Worm (Caenorhabditis elegans) whole organism, late embryonic: ENCODE measurements around the gene dgk-5.

Experiments
- C38D4.7 ChIP-seq: fragments of 200-800 bp; sonication (Bioruptor generic); optimal IDR thresholded peaks from 2 replicates; lab custom pipeline; 2018; ENCODE audit warnings: mild to moderate bottlenecking, missing genetic modification characterization, moderate library complexity, missing compliant biosample characterization
- K02D7.2 ChIP-seq: sonication (generic microtip); optimal IDR thresholded peaks from 2 replicates; lab custom pipeline; 2017; ENCODE audit warnings: mild to moderate bottlenecking, missing genetic modification characterization, missing compliant biosample characterization
- T23F11.4 ChIP-seq: fragments of 200-800 bp; sonication (Bioruptor generic); optimal IDR thresholded peaks from 2 replicates; lab custom pipeline; 2018; ENCODE audit warnings: mild to moderate bottlenecking, missing genetic modification characterization, missing compliant biosample characterization
- Y22D7AL.16 ChIP-seq: sonication (generic microtip); optimal IDR thresholded peaks from 2 replicates; lab custom pipeline; 2016; ENCODE audit warnings: missing genetic modification characterization, missing compliant biosample characterization
- ahr-1 ChIP-seq: sonication (generic microtip); optimal IDR thresholded peaks from 2 replicates; lab custom pipeline; 2016; ENCODE audit warnings: missing genetic modification characterization, missing compliant biosample characterization
- ama-1 ChIP-seq: fragments of 150-350 bp; optimal IDR thresholded peaks from 2 replicates; lab custom pipeline; 2014
- ceh-18 ChIP-seq: sonication (generic microtip); optimal IDR thresholded peaks from 2 replicates; lab custom pipeline; 2016; ENCODE audit warnings: missing genetic modification characterization, missing compliant biosample characterization
- ceh-24 ChIP-seq: sonication (generic microtip); optimal IDR thresholded peaks from 2 replicates; lab custom pipeline; 2016; ENCODE audit warnings: mild to moderate bottlenecking, missing genetic modification characterization, missing compliant biosample characterization
- ceh-31 ChIP-seq: sonication (generic microtip); optimal IDR thresholded peaks from 2 replicates; lab custom pipeline; 2016; ENCODE audit warnings: missing genetic modification characterization, missing compliant biosample characterization
- ceh-34 ChIP-seq: sonication (generic microtip); optimal IDR thresholded peaks from 2 replicates; lab custom pipeline; 2016; ENCODE audit warnings: mild to moderate bottlenecking, missing genetic modification characterization, missing compliant biosample characterization
- ceh-45 ChIP-seq: fragments of 200-800 bp; sonication (Bioruptor generic); IDR thresholded peaks from 2 replicates; pipeline ENCODE4 v1.3.6; 2022; ENCODE audit warnings: missing genetic modification reagents, missing genetic modification characterization, missing compliant biosample characterization
- ceh-48 ChIP-seq: sonication (generic microtip); optimal IDR thresholded peaks from 2 replicates; lab custom pipeline; 2016; ENCODE audit warnings: missing genetic modification characterization, inconsistent platforms, missing compliant biosample characterization
- ceh-6 ChIP-seq: fragments of 200-800 bp; sonication (Bioruptor generic); optimal IDR thresholded peaks from 2 replicates; lab custom pipeline; 2018; ENCODE audit warnings: mild to moderate bottlenecking, missing genetic modification characterization, missing compliant biosample characterization
- che-1 ChIP-seq: sonication (generic microtip); optimal IDR thresholded peaks from 2 replicates; lab custom pipeline; 2016; ENCODE audit warnings: mild to moderate bottlenecking, missing genetic modification characterization, missing compliant biosample characterization
- elt-2 ChIP-seq: sonication (generic microtip); optimal IDR thresholded peaks from 2 replicates; lab custom pipeline; 2016; ENCODE audit warnings: missing genetic modification reagents, missing genetic modification characterization, missing compliant biosample characterization
- eyg-1 ChIP-seq: sonication (generic microtip); optimal IDR thresholded peaks from 2 replicates; lab custom pipeline; 2016; ENCODE audit warnings: missing genotype, missing genetic modification characterization, missing compliant biosample characterization
- fkh-10 ChIP-seq: fragments of 150-350 bp; optimal IDR thresholded peaks from 2 replicates; lab custom pipeline; 2014; ENCODE audit warnings: missing biosample characterization, missing genetic modification reagents, missing genetic modification characterization
- fkh-6 ChIP-seq: sonication (generic microtip); optimal IDR thresholded peaks from 2 replicates; lab custom pipeline; 2016; ENCODE audit warnings: missing genetic modification characterization, missing compliant biosample characterization
- gmeb-2 ChIP-seq: sonication (generic microtip); optimal IDR thresholded peaks from 2 replicates; lab custom pipeline; 2016; ENCODE audit warnings: missing genetic modification characterization, inconsistent platforms, missing compliant biosample characterization
- hlh-30 ChIP-seq: sonication (generic microtip); optimal IDR thresholded peaks from 2 replicates; lab custom pipeline; 2017; ENCODE audit warnings: antibody characterized with exemption, missing genetic modification characterization, missing compliant biosample characterization; ENCODE audit not compliant: insufficient read depth
- hlh-6 ChIP-seq: sonication (generic microtip); optimal IDR thresholded peaks from 2 replicates; lab custom pipeline; 2016; ENCODE audit warnings: missing genotype, missing genetic modification characterization, missing compliant biosample characterization
- lin-11 ChIP-seq: fragments of 200-800 bp; sonication (Bioruptor generic); optimal IDR thresholded peaks from 2 replicates; lab custom pipeline; 2018; ENCODE audit warnings: mild to moderate bottlenecking, missing genetic modification characterization, missing compliant biosample characterization
- mec-3 ChIP-seq: sonication (generic microtip); optimal IDR thresholded peaks from 2 replicates; lab custom pipeline; 2016; ENCODE audit warnings: borderline replicate concordance, missing genetic modification characterization, missing compliant biosample characterization
- nfya-1 ChIP-seq: sonication (generic microtip); optimal IDR thresholded peaks from 2 replicates; lab custom pipeline; 2017; ENCODE audit warnings: missing genetic modification characterization, mild to moderate bottlenecking, missing compliant biosample characterization, antibody characterized with exemption, moderate library complexity
- nhr-11 ChIP-seq: fragments of 150-350 bp; optimal IDR thresholded peaks from 2 replicates; lab custom pipeline; 2014; ENCODE audit warnings: missing biosample characterization, missing genetic modification characterization
- npax-4 ChIP-seq: sonication (generic microtip); optimal IDR thresholded peaks from 2 replicates; lab custom pipeline; 2016; ENCODE audit warnings: missing genetic modification characterization, missing compliant biosample characterization
- pax-1 ChIP-seq: fragments of 150-350 bp; optimal IDR thresholded peaks from 2 replicates; lab custom pipeline; 2014; ENCODE audit warnings: missing biosample characterization, missing genetic modification characterization
- pros-1 ChIP-seq: fragments of 150-350 bp; optimal IDR thresholded peaks from 2 replicates; lab custom pipeline; 2014; ENCODE audit warnings: missing biosample characterization, missing genetic modification reagents, missing genetic modification characterization
- ref-2 ChIP-seq: sonication (generic microtip); optimal IDR thresholded peaks from 2 replicates; lab custom pipeline; 2016; ENCODE audit warnings: missing genetic modification characterization, missing compliant biosample characterization
- sox-2 ChIP-seq: fragments of 200-800 bp; sonication (Bioruptor generic); IDR thresholded peaks from 2 replicates; pipeline ENCODE4 v1.3.6; 2022; ENCODE audit warnings: missing genetic modification reagents, missing genetic modification characterization, missing compliant biosample characterization
- tbx-2 ChIP-seq: sonication (generic microtip); optimal IDR thresholded peaks from 2 replicates; lab custom pipeline; 2016; ENCODE audit warnings: missing genetic modification characterization, missing compliant biosample characterization
- ttx-3 ChIP-seq: sonication (generic microtip); optimal IDR thresholded peaks from 2 replicates; lab custom pipeline; 2016; ENCODE audit warnings: missing genetic modification reagents, missing genetic modification characterization, missing compliant biosample characterization
- unc-3 ChIP-seq, 2 experiments: fragments of 200-800 bp in 1 of 2; sonication (Bioruptor generic) in 1 of 2; sonication (generic microtip) in 1 of 2; conservative IDR thresholded peaks in 1 of 2; optimal IDR thresholded peaks in 1 of 2; 2 replicates each; pipeline versions ENCODE4 v1.3.6 to Lab custom; 2016 to 2022; ENCODE audit warnings: missing compliant biosample characterization in 2 of 2, missing genetic modification characterization in 2 of 2, missing genetic modification reagents in 1 of 2

The dgk-5 gene

DNA sequence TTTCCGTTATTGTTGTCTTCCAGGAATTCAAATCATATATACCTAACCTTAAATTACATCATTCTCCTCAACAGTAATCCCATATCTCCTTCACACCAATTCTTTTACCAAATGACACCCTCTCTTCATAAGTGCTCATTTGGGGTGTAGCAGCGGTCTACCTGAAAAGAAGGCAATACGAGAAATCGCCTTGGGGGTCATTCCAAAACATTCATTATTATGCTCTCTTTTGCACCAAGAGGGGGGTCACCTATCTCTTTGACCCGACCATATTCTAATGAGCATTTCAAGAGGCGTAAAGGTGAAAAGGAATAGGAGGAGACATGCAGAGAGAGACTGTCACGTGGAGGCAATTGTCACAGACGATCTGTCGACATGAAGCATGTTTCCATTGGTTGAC lies 34.0 kb downstream of the dgk-5 start:
- TF ChIP-seq fkh-10 (GFP tag; lab: Kevin White, UChicago) = no peak
- peak; percentile 25 for TF ChIP-seq hlh-30 (tag; lab: Kevin White, UChicago)

DNA sequence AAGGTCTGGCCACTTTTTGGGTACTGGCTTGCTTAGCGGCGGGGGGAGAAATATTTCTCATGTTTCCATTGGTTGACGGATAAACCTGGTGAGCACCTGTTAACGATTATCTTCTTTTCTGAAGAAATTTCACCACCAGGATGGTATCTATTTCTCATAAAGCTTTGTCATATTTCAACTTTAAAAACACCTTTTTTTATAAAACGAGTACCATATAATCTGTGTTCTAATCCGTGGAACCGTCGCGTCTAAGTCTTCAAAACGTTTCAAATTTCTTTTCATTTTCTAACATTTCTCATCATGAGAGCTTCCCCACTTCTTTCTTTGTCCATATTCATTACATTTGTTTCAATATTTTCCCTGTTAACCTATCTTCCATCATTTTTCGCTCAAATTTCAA lies 44.9 kb downstream of the dgk-5 start, which contains the start of gene col-75:
Gene col-75, plus strand, starts transcription at position 301 of the 400 bp plus-strand sequence.
- TF ChIP-seq T23F11.4 (GFP tag; lab: Kevin White, UChicago) (no peak), npax-4 (no peak), ttx-3 (tag; lab: Kevin White, UChicago) (no peak), elt-2 (tag; lab: Kevin White, UChicago) (no peak), sox-2 (GFP tag; lab: Robert Waterston, UW) (no peak), C38D4.7 (GFP tag; lab: Kevin White, UChicago) (no peak), che-1 (tag; lab: Kevin White, UChicago) (no peak), ahr-1 (no peak), lin-11 (no peak), nfya-1 (no peak), ama-1 (lab: Kevin White, UChicago) (no peak)

- no peak for TF ChIP-seq gmeb-2
- no peak for TF ChIP-seq fkh-6 (tag; lab: Kevin White, UChicago)
- no peak for TF ChIP-seq ceh-6 (GFP tag; lab: Kevin White, UChicago)
- TF ChIP-seq hlh-6 (tag; lab: Kevin White, UChicago) = no peak
- no peak for TF ChIP-seq nhr-11
- TF ChIP-seq ceh-34 = no peak
- TF ChIP-seq ceh-18 (tag; lab: Kevin White, UChicago) = no peak
- TF ChIP-seq pros-1 = no peak
- TF ChIP-seq K02D7.2 (tag; lab: Kevin White, UChicago) = no peak
- TF ChIP-seq hlh-30 (tag; lab: Kevin White, UChicago) = no peak
- TF ChIP-seq Y22D7AL.16 (tag; lab: Kevin White, UChicago) = no peak
- TF ChIP-seq pax-1 (tag; lab: Kevin White, UChicago) = no peak
- no peak for TF ChIP-seq ceh-31
- no peak for TF ChIP-seq eyg-1 (tag; lab: Kevin White, UChicago)
- TF ChIP-seq npax-4 = no peak
Measured at ce11 chrII:6422812-6423211, 48.1 kb downstream of the dgk-5 start, which contains the start of gene K03H9.3. Gene K03H9.3, plus strand, starts transcription at chrII:6423112.

DNA sequence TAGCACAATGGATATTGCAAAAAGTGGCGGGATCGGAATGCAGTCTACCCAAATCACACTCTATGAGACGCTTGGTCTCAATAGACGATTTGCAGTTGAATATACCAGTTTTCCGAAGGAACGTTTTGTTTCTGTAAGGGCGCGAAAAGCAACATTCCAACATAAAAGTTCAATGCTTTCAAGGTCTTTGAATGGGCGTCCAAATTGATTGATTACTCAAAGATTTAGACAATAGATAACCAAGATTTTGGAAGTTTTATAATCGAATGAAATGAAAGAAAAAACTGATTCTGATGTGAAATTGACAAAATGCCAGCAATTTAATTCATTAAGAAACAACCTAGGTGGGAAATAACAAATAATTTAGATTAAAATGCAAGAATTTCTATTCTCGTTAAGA lies 51.7 kb downstream of the dgk-5 start:
- TF ChIP-seq ceh-45 (GFP tag; lab: Robert Waterston, UW) (no peak), sox-2 (GFP tag; lab: Robert Waterston, UW) (no peak), ama-1 (lab: Kevin White, UChicago) (no peak)
- TF ChIP-seq, all 69 proteins: peak for 0

- TF ChIP-seq ceh-34 (peak; percentile 34), tbx-2 (peak; percentile 46), mec-3 (tag; lab: Kevin White, UChicago) (no peak), unc-3 (GFP tag; conservative IDR thresholded peaks at IDR 0.05; lab: Robert Waterston, UW) (no peak), unc-3 (tag; optimal IDR thresholded peaks at IDR 0.05; lab: Kevin White, UChicago) (no peak), ceh-48 (tag; lab: Kevin White, UChicago) (no peak), ceh-31 (peak; percentile 39), ref-2 (tag; lab: Kevin White, UChicago) (peak; percentile 49), elt-2 (tag; lab: Kevin White, UChicago) (peak; percentile 3)
- TF ChIP-seq, all 69 proteins: peak for 5
Measured at ce11 chrII:6417999-6418398, 52.9 kb downstream of the dgk-5 start.

ce11 chrII:6413788-6414187 lies 57.1 kb downstream of the dgk-5 start:
- peak; percentile 76 for TF ChIP-seq elt-2 (tag; lab: Kevin White, UChicago)
- no peak for TF ChIP-seq ceh-24 (tag; lab: Kevin White, UChicago)
